Fruit fly (Drosophila melanogaster) whole organism, embryonic: Measurements from ENCODE around the gene CG32590.

Experiments
- Awh ChIP-seq: fragments of 200-800 bp; sonication (Bioruptor generic); IDR thresholded peaks from 2 replicates; pipeline ENCODE4, ENCODE4 v1.3.6; 2022; ENCODE audit warnings: missing biosample characterization, missing genetic modification characterization
- B-H1 ChIP-seq: fragments of 200-800 bp; sonication (Bioruptor generic); IDR thresholded peaks from 3 replicates; pipeline ENCODE4 v1.3.6; 2022; ENCODE audit warnings: missing biosample characterization, missing genetic modification characterization
- B-H2 ChIP-seq: fragments of 200-800 bp; sonication (Bioruptor generic); optimal IDR thresholded peaks from 2 replicates; lab custom pipeline; 2018; ENCODE audit warnings: missing biosample characterization, mild to moderate bottlenecking, missing genetic modification characterization
- Bdp1 ChIP-seq: fragments of 200-800 bp; sonication (Bioruptor generic); optimal IDR thresholded peaks from 3 replicates; lab custom pipeline; 2016; ENCODE audit warnings: missing biosample characterization, missing genetic modification characterization
- Blimp-1 ChIP-seq: fragments of 200-800 bp; sonication (Bioruptor generic); optimal IDR thresholded peaks from 3 replicates; lab custom pipeline; 2018; ENCODE audit warnings: missing biosample characterization, missing genetic modification characterization, mild to moderate bottlenecking, moderate library complexity, missing genetic modification reagents
- CG1024 ChIP-seq: fragments of 200-800 bp; sonication (Bioruptor generic); IDR thresholded peaks from 2 replicates; pipeline ENCODE4 v1.3.6; 2022; ENCODE audit warnings: missing biosample characterization, missing genetic modification characterization
- CG10565 ChIP-seq: fragments of 200-800 bp; sonication (Bioruptor generic); optimal IDR thresholded peaks from 3 replicates; lab custom pipeline; 2016; ENCODE audit warnings: missing biosample characterization, mild to moderate bottlenecking, missing genetic modification characterization
- CG11085 ChIP-seq: fragments of 200-800 bp; sonication (Bioruptor generic); IDR thresholded peaks from 2 replicates; pipeline ENCODE4 v1.3.6; 2022; ENCODE audit warnings: missing biosample characterization, missing genetic modification characterization
- CG11723 ChIP-seq: fragments of 200-800 bp; sonication (Bioruptor generic); optimal IDR thresholded peaks from 2 replicates; lab custom pipeline; 2017; ENCODE audit warnings: missing biosample characterization, mild to moderate bottlenecking, missing genetic modification characterization
- CG12219 ChIP-seq: fragments of 200-800 bp; sonication (Bioruptor generic); optimal IDR thresholded peaks from 3 replicates; lab custom pipeline; 2018; ENCODE audit warnings: missing biosample characterization, mild to moderate bottlenecking, missing genetic modification characterization
- CG13287 ChIP-seq: fragments of 200-800 bp; sonication (Bioruptor generic); IDR thresholded peaks from 2 replicates; pipeline ENCODE4 v1.3.6; 2022; ENCODE audit warnings: missing biosample characterization, missing genetic modification characterization; ENCODE audit not compliant: partially characterized antibody
- CG14710 ChIP-seq: fragments of 200-800 bp; sonication (Bioruptor generic); optimal IDR thresholded peaks from 3 replicates; lab custom pipeline; 2019; ENCODE audit warnings: missing biosample characterization, mild to moderate bottlenecking, missing genetic modification characterization, moderate library complexity
- CG15696 ChIP-seq: fragments of 200-800 bp; sonication (Bioruptor generic); optimal IDR thresholded peaks from 2 replicates; lab custom pipeline; 2019; ENCODE audit warnings: missing biosample characterization, mild to moderate bottlenecking, missing genetic modification characterization, moderate library complexity
- CG1647 ChIP-seq: fragments of 200-800 bp; sonication (Bioruptor generic); optimal IDR thresholded peaks from 3 replicates; lab custom pipeline; 2016; ENCODE audit warnings: missing biosample characterization, missing genetic modification characterization
- CG16815 ChIP-seq: fragments of 200-800 bp; sonication (Bioruptor generic); optimal IDR thresholded peaks from 3 replicates; lab custom pipeline; 2017; ENCODE audit warnings: missing biosample characterization, mild to moderate bottlenecking, missing genetic modification characterization
- CG16863 ChIP-seq: fragments of 200-800 bp; sonication (Bioruptor generic); optimal IDR thresholded peaks from 3 replicates; lab custom pipeline; 2016; ENCODE audit warnings: missing biosample characterization, missing genetic modification characterization
- CG17385 ChIP-seq: fragments of 200-800 bp; sonication (Bioruptor generic); optimal IDR thresholded peaks from 3 replicates; lab custom pipeline; 2018; ENCODE audit warnings: missing biosample characterization, mild to moderate bottlenecking, missing genetic modification characterization
- CG2875 ChIP-seq: fragments of 200-800 bp; sonication (Bioruptor generic); optimal IDR thresholded peaks from 2 replicates; lab custom pipeline; 2017; ENCODE audit warnings: missing biosample characterization, mild to moderate bottlenecking, missing genetic modification characterization, missing genetic modification reagents
- CG3847 ChIP-seq: fragments of 200-800 bp; sonication (Bioruptor generic); IDR thresholded peaks from 2 replicates; pipeline ENCODE4 v1.3.6; 2022; ENCODE audit warnings: missing biosample characterization, missing genetic modification characterization
- CG6791 ChIP-seq: fragments of 200-800 bp; sonication (Bioruptor generic); IDR thresholded peaks from 3 replicates; pipeline ENCODE4 v1.3.6; 2022; ENCODE audit warnings: missing biosample characterization, missing genetic modification characterization; ENCODE audit not compliant: partially characterized antibody
- CG9876 ChIP-seq: fragments of 200-800 bp; sonication (Bioruptor generic); optimal IDR thresholded peaks from 2 replicates; lab custom pipeline; 2016; ENCODE audit warnings: missing biosample characterization, missing genetic modification characterization
- CoRest ChIP-seq: fragments of 200-800 bp; sonication (Bioruptor generic); optimal IDR thresholded peaks from 3 replicates; lab custom pipeline; 2018; ENCODE audit warnings: missing biosample characterization, mild to moderate bottlenecking, missing genetic modification characterization, moderate library complexity
- Dad ChIP-seq: fragments of 200-800 bp; sonication (Bioruptor generic); optimal IDR thresholded peaks from 3 replicates; lab custom pipeline; 2016; ENCODE audit warnings: missing biosample characterization, missing genetic modification characterization
- Dip2 ChIP-seq: fragments of 200-800 bp; sonication (Bioruptor generic); IDR thresholded peaks from 2 replicates; pipeline ENCODE4 v1.3.6; 2022; ENCODE audit warnings: missing biosample characterization, missing genetic modification characterization
- HmgD ChIP-seq: fragments of 200-800 bp; sonication (Bioruptor generic); optimal IDR thresholded peaks from 3 replicates; lab custom pipeline; 2016; ENCODE audit warnings: missing biosample characterization, missing genetic modification characterization
- NC2β ChIP-seq: fragments of 200-800 bp; sonication (Bioruptor generic); optimal IDR thresholded peaks from 2 replicates; lab custom pipeline; 2016; ENCODE audit warnings: missing biosample characterization, missing genetic modification characterization
- Nf-YB ChIP-seq: fragments of 200-800 bp; sonication (Bioruptor generic); optimal IDR thresholded peaks from 3 replicates; lab custom pipeline; 2019; ENCODE audit warnings: missing biosample characterization, mild to moderate bottlenecking, missing genetic modification characterization, moderate library complexity
- Optix ChIP-seq: fragments of 200-800 bp; sonication (Bioruptor generic); IDR thresholded peaks from 3 replicates; pipeline ENCODE4 v1.3.6; 2022; ENCODE audit warnings: missing biosample characterization, missing genetic modification characterization
- Side ChIP-seq: fragments of 200-800 bp; sonication (Bioruptor generic); optimal IDR thresholded peaks from 2 replicates; lab custom pipeline; 2016; ENCODE audit warnings: missing biosample characterization, missing genetic modification characterization
- Six4 ChIP-seq: fragments of 200-800 bp; sonication (Bioruptor generic); optimal IDR thresholded peaks from 2 replicates; lab custom pipeline; 2016; ENCODE audit warnings: missing biosample characterization, missing genetic modification characterization
- Spps ChIP-seq: fragments of 200-800 bp; sonication (Bioruptor generic); optimal IDR thresholded peaks from 2 replicates; lab custom pipeline; 2018; ENCODE audit warnings: missing biosample characterization, mild to moderate bottlenecking, missing genetic modification characterization
- Sry-β ChIP-seq: fragments of 200-800 bp; sonication (Bioruptor generic); optimal IDR thresholded peaks from 2 replicates; lab custom pipeline; 2018; ENCODE audit warnings: missing biosample characterization, mild to moderate bottlenecking, missing genetic modification characterization, moderate library complexity
- Tbp ChIP-seq: fragments of >200 bp; optimal IDR thresholded peaks from 2 replicates; lab custom pipeline; 2018; ENCODE audit warnings: missing biosample characterization, missing genetic modification characterization
- Vsx1 ChIP-seq: fragments of 200-800 bp; sonication (Bioruptor generic); optimal IDR thresholded peaks from 2 replicates; lab custom pipeline; 2017; ENCODE audit warnings: missing biosample characterization, mild to moderate bottlenecking, missing genetic modification characterization, missing genetic modification reagents
- abd-A ChIP-seq: fragments of 200-800 bp; sonication (Bioruptor generic); optimal IDR thresholded peaks from 3 replicates; lab custom pipeline; 2019; ENCODE audit warnings: missing biosample characterization, mild to moderate bottlenecking, missing genetic modification characterization, moderate library complexity
- crp ChIP-seq, 2 experiments: fragments of 200-800 bp; sonication (Bioruptor generic); optimal IDR thresholded peaks; 2 replicates in 1 of 2; 3 replicates in 1 of 2; lab custom pipeline; 2017; ENCODE audit warnings: missing biosample characterization in 2 of 2, missing genetic modification characterization in 2 of 2, mild to moderate bottlenecking in 1 of 2, moderate library complexity in 1 of 2
- danr ChIP-seq: fragments of 200-800 bp; sonication (Bioruptor generic); IDR thresholded peaks from 2 replicates; pipeline ENCODE4 v1.3.6; 2022; ENCODE audit warnings: missing biosample characterization, missing genetic modification characterization
- emc ChIP-seq: fragments of 200-800 bp; sonication (Bioruptor generic); optimal IDR thresholded peaks from 2 replicates; lab custom pipeline; 2016; ENCODE audit warnings: missing biosample characterization, missing genetic modification characterization
- pfk ChIP-seq: fragments of 200-800 bp; sonication (Bioruptor generic); optimal IDR thresholded peaks from 2 replicates; lab custom pipeline; 2018; ENCODE audit warnings: missing biosample characterization, mild to moderate bottlenecking, missing genetic modification characterization, moderate library complexity
- rib ChIP-seq: fragments of 200-800 bp; sonication (Bioruptor generic); IDR thresholded peaks from 2 replicates; pipeline ENCODE4 v1.3.6; 2022; ENCODE audit warnings: missing biosample characterization, missing genetic modification characterization
- salm ChIP-seq: fragments of 200-800 bp; sonication (Bioruptor generic); optimal IDR thresholded peaks from 2 replicates; lab custom pipeline; 2018; ENCODE audit warnings: missing biosample characterization, mild to moderate bottlenecking, missing genetic modification characterization
- sc ChIP-seq, 3 experiments: fragments of >200 bp in 2 of 3; fragments of 200-800 bp in 1 of 3; sonication (Bioruptor generic) in 1 of 3; optimal IDR thresholded peaks; 2 replicates in 2 of 3; 3 replicates in 1 of 3; lab custom pipeline; 2017; ENCODE audit warnings: mild to moderate bottlenecking in 1 of 3, missing biosample characterization in 1 of 3, missing genetic modification characterization in 1 of 3, missing genetic modification reagents in 1 of 3
- sens ChIP-seq: fragments of 200-800 bp; sonication (Bioruptor generic); peaks from one replicate; lab custom pipeline; 2016; ENCODE audit warnings: missing biosample characterization, missing genetic modification characterization
- tin ChIP-seq: fragments of 200-800 bp; sonication (Bioruptor generic); optimal IDR thresholded peaks from 3 replicates; lab custom pipeline; 2016; ENCODE audit warnings: missing biosample characterization, missing genetic modification characterization
- tio ChIP-seq: fragments of 200-800 bp; sonication (Bioruptor generic); optimal IDR thresholded peaks from 2 replicates; lab custom pipeline; 2017; ENCODE audit warnings: missing biosample characterization, missing genetic modification characterization, inconsistent platforms
- tna ChIP-seq: fragments of 200-800 bp; sonication (Bioruptor generic); IDR thresholded peaks from 2 replicates; pipeline ENCODE4 v1.3.6; 2022; ENCODE audit warnings: missing biosample characterization, missing genetic modification characterization; ENCODE audit not compliant: partially characterized antibody
- unc-4 ChIP-seq: fragments of 200-800 bp; sonication (Bioruptor generic); IDR thresholded peaks from 2 replicates; pipeline ENCODE4 v1.3.6; 2022; ENCODE audit warnings: missing biosample characterization, missing genetic modification characterization; ENCODE audit not compliant: partially characterized antibody
- wdn ChIP-seq: fragments of 200-800 bp; sonication (Bioruptor generic); IDR thresholded peaks from 2 replicates; pipeline ENCODE4 v1.3.6; 2022; ENCODE audit warnings: missing biosample characterization, missing genetic modification characterization
- wek ChIP-seq: fragments of 200-800 bp; sonication (Bioruptor generic); optimal IDR thresholded peaks from 3 replicates; lab custom pipeline; 2018; ENCODE audit warnings: missing biosample characterization, mild to moderate bottlenecking, missing genetic modification characterization, moderate library complexity

The CG32590 gene

DNA sequence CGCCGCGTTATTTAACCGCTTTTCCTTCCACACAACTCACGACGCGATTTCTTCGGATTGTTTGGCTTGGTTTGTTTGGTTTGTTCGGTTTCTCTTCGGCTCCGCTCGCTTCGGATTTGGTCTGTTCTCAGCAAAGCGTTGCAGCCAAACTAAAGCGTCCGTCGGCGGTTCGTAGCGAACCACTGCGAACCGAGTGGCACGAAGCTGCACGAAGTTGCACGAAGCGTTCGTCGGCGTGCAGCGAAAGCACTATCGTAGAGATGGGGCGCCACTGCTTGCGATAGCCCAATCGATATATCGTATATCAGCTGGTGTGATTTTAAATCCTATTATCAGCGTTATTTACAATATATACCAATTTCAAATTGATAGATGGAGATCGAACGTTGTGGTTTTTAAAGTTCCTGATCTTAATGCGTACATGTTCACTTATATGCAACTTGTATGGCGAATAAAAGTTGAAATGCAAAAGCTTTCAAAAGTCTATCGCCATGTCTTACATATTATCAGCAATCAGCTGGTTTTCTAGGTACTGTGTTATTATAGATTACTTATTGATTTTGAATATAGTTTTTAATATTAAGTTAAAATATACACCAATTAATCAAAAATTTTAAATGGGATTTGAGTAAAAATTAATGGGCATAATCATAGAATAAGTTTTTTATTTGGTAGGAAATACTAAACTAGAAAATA lies 12.8 kb downstream of the CG32590 start, which contains the start of gene rut (continued):
- peak; percentile 93 for TF ChIP-seq tna (GFP tag; lab: Robert Waterston, UW)
- TF ChIP-seq rib (GFP tag; lab: Robert Waterston, UW): no peak
- TF ChIP-seq CG2875 (GFP tag; lab: Kevin White, UChicago): no peak
- TF ChIP-seq Blimp-1 (GFP tag; lab: Kevin White, UChicago): no peak
- TF ChIP-seq B-H2 (GFP tag; lab: Kevin White, UChicago): peak; percentile 33
- TF ChIP-seq tio: no peak
- no peak for TF ChIP-seq CG17385 (GFP tag; lab: Kevin White, UChicago)
- no peak for TF ChIP-seq Bdp1 (GFP tag; lab: Kevin White, UChicago)
- peak; percentile 27; the same call in 1 of the 2 replicates for TF ChIP-seq CG3847 (GFP tag; lab: Robert Waterston, UW)
- TF ChIP-seq CG16815 (GFP tag; lab: Kevin White, UChicago): no peak
- TF ChIP-seq B-H1: no peak
- peak; percentile 20 for TF ChIP-seq CoRest (tag; lab: Kevin White, UChicago)
- TF ChIP-seq Sry-β: no peak
- 0 out of 3 replicates have a peak, but pooled peaks have one; percentile 10 for TF ChIP-seq Optix
- TF ChIP-seq CG16863 (GFP tag; lab: Kevin White, UChicago): no peak
- peak; percentile 39; the same call in 1 of the 2 replicates for TF ChIP-seq CG11085 (GFP tag; lab: Robert Waterston, UW)
- no peak for TF ChIP-seq salm (tag; lab: Kevin White, UChicago)
- TF ChIP-seq Dad (GFP tag; lab: Kevin White, UChicago): peak; percentile 5
- TF ChIP-seq CG13287 (GFP tag; lab: Robert Waterston, UW): peak; percentile 93
- TF ChIP-seq abd-A: no peak
- TF ChIP-seq wek (GFP tag; lab: Kevin White, UChicago): no peak
- TF ChIP-seq Nf-YB: no peak
- no peak for TF ChIP-seq CG12219 (GFP tag; lab: Kevin White, UChicago)
- TF ChIP-seq CG11723 (GFP tag; lab: Kevin White, UChicago): no peak
- TF ChIP-seq NC2β: no peak
- TF ChIP-seq CG9876: no peak
- peak in 1 of 2 experiments; percentile 87 for TF ChIP-seq crp (GFP tag; optimal IDR thresholded peaks at IDR 0.05; lab: Kevin White, UChicago)
- no peak for TF ChIP-seq tin (GFP tag; lab: Kevin White, UChicago)
- TF ChIP-seq CG1647 (GFP tag; lab: Kevin White, UChicago): peak; percentile 9
- no peak for TF ChIP-seq Six4 (GFP tag; lab: Kevin White, UChicago)
- TF ChIP-seq Tbp (GFP tag; lab: Kevin White, UChicago): no peak
- no peak for TF ChIP-seq CG1024 (GFP tag; lab: Robert Waterston, UW)
- no peak for TF ChIP-seq CG14710
- TF ChIP-seq CG15696 (tag; lab: Kevin White, UChicago): no peak
- no peak for TF ChIP-seq Spps (tag; lab: Kevin White, UChicago)
- TF ChIP-seq HmgD (GFP tag; lab: Kevin White, UChicago): peak; percentile 3
- TF ChIP-seq Dip2: no peak
- no peak for TF ChIP-seq Vsx1
- no peak for TF ChIP-seq wdn (GFP tag; lab: Robert Waterston, UW)
- no peak for TF ChIP-seq Awh
- TF ChIP-seq emc (GFP tag; lab: Kevin White, UChicago): no peak
- TF ChIP-seq sc (optimal IDR thresholded peaks at IDR 0.05; lab: Kevin White, UChicago): no peak
- no peak for TF ChIP-seq sc (GFP tag; optimal IDR thresholded peaks at IDR 0.05; lab: Kevin White, UChicago)
- TF ChIP-seq sens (GFP tag; lab: Kevin White, UChicago): peak; percentile 34
- no peak for TF ChIP-seq pfk (GFP tag; lab: Kevin White, UChicago)
- TF ChIP-seq unc-4 (GFP tag; lab: Robert Waterston, UW): peak; percentile 91
- TF ChIP-seq danr (GFP tag; lab: Robert Waterston, UW): no peak
- TF ChIP-seq Side (GFP tag; lab: Kevin White, UChicago): no peak
- TF ChIP-seq CG10565: no peak
- TF ChIP-seq CG6791 (GFP tag; lab: Robert Waterston, UW): peak; percentile 96
